Fruit fly (Drosophila melanogaster) whole organism, embryonic: ENCODE results near the gene CG10376.
A peak's percentile ranks its signal among the peaks of the same experiment; 100 is the strongest.

Experiments used
- Ada2b ChIP-seq: fragments of 200-800 bp; sonication (Bioruptor generic); IDR thresholded peaks from 2 replicates; pipeline ENCODE4 v1.3.6; 2022; ENCODE audit warnings: missing biosample characterization, missing genetic modification characterization
- Adf1 ChIP-seq: fragments of 200-800 bp; sonication (Bioruptor generic); IDR thresholded peaks from 2 replicates; pipeline ENCODE4 v1.3.6; 2022; ENCODE audit warnings: missing biosample characterization, missing genetic modification characterization
- Aef1 ChIP-seq: fragments of 200-800 bp; sonication (Bioruptor generic); IDR thresholded peaks from 3 replicates; pipeline ENCODE4 v1.3.6; 2022; ENCODE audit warnings: missing biosample characterization, missing genetic modification characterization
- B-H1 ChIP-seq: fragments of 200-800 bp; sonication (Bioruptor generic); IDR thresholded peaks from 3 replicates; pipeline ENCODE4 v1.3.6; 2022; ENCODE audit warnings: missing biosample characterization, missing genetic modification characterization
- CG10209 ChIP-seq: fragments of 200-800 bp; sonication (Bioruptor generic); optimal IDR thresholded peaks from 3 replicates; lab custom pipeline; 2017; ENCODE audit warnings: missing biosample characterization, mild to moderate bottlenecking, missing genetic modification characterization, missing genetic modification reagents
- CG10321 ChIP-seq: fragments of 200-800 bp; sonication (Bioruptor generic); IDR thresholded peaks from 2 replicates; pipeline ENCODE4 v1.3.6; 2022; ENCODE audit warnings: missing biosample characterization, missing genetic modification characterization
- CG10979 ChIP-seq: fragments of 200-800 bp; sonication (Bioruptor generic); optimal IDR thresholded peaks from 2 replicates; lab custom pipeline; 2018; ENCODE audit warnings: missing biosample characterization, mild to moderate bottlenecking, missing genetic modification characterization, moderate library complexity
- CG12942 ChIP-seq: fragments of 200-800 bp; sonication (Bioruptor generic); optimal IDR thresholded peaks from 3 replicates; lab custom pipeline; 2016; ENCODE audit warnings: missing biosample characterization, missing genetic modification characterization
- CG14667 ChIP-seq: fragments of 200-800 bp; sonication (Bioruptor generic); IDR thresholded peaks from 2 replicates; pipeline ENCODE4 v1.3.6; 2022; ENCODE audit warnings: missing biosample characterization, missing genetic modification characterization
- CG1529 ChIP-seq: fragments of 200-800 bp; sonication (Bioruptor generic); optimal IDR thresholded peaks from 3 replicates; lab custom pipeline; 2018; ENCODE audit warnings: missing biosample characterization, missing genetic modification characterization
- CG17385 ChIP-seq: fragments of 200-800 bp; sonication (Bioruptor generic); optimal IDR thresholded peaks from 3 replicates; lab custom pipeline; 2018; ENCODE audit warnings: missing biosample characterization, mild to moderate bottlenecking, missing genetic modification characterization
- CG2120 ChIP-seq: fragments of 200-800 bp; sonication (Bioruptor generic); optimal IDR thresholded peaks from 3 replicates; lab custom pipeline; 2016; ENCODE audit warnings: missing biosample characterization, missing genetic modification characterization
- CG2712 ChIP-seq: fragments of 200-800 bp; optimal IDR thresholded peaks from 3 replicates; lab custom pipeline; 2019; ENCODE audit warnings: missing biosample characterization, mild to moderate bottlenecking, missing genetic modification characterization, moderate library complexity
- CG30403 ChIP-seq: fragments of 200-800 bp; sonication (Bioruptor generic); optimal IDR thresholded peaks from 3 replicates; lab custom pipeline; 2016; ENCODE audit warnings: missing biosample characterization, missing genetic modification characterization
- CG3726 ChIP-seq: fragments of 200-800 bp; sonication (Bioruptor generic); IDR thresholded peaks from 3 replicates; pipeline ENCODE4, ENCODE4 v1.3.6; 2022; ENCODE audit warnings: missing biosample characterization, missing genetic modification characterization
- CG6689 ChIP-seq: fragments of 200-800 bp; sonication (Bioruptor generic); IDR thresholded peaks from 2 replicates; pipeline ENCODE4 v1.3.6; 2022; ENCODE audit warnings: missing biosample characterization, missing genetic modification characterization
- CG7556 ChIP-seq: fragments of 200-800 bp; sonication (Bioruptor generic); optimal IDR thresholded peaks from 2 replicates; lab custom pipeline; 2017; ENCODE audit warnings: missing biosample characterization, mild to moderate bottlenecking, missing genetic modification characterization
- CG9609 ChIP-seq: fragments of 200-800 bp; sonication (Bioruptor generic); optimal IDR thresholded peaks from 3 replicates; lab custom pipeline; 2016; ENCODE audit warnings: missing biosample characterization, missing genetic modification characterization
- Camta ChIP-seq: fragments of 200-800 bp; sonication (Bioruptor generic); optimal IDR thresholded peaks from 2 replicates; lab custom pipeline; 2016; ENCODE audit warnings: missing biosample characterization, missing genetic modification characterization
- Dp ChIP-seq: fragments of 200-800 bp; sonication (Bioruptor generic); optimal IDR thresholded peaks from 2 replicates; lab custom pipeline; 2018; ENCODE audit warnings: missing biosample characterization, mild to moderate bottlenecking, missing genetic modification characterization, moderate library complexity
- Ets65A ChIP-seq: fragments of 200-800 bp; sonication (Bioruptor generic); peaks from one replicate; lab custom pipeline; 2016; ENCODE audit warnings: missing biosample characterization, missing genetic modification characterization
- Fer3 ChIP-seq: fragments of 200-800 bp; sonication (Bioruptor generic); optimal IDR thresholded peaks from 2 replicates; lab custom pipeline; 2018; ENCODE audit warnings: missing biosample characterization, mild to moderate bottlenecking, missing genetic modification characterization, moderate library complexity
- H2.0 ChIP-seq: fragments of 200-800 bp; sonication (Bioruptor generic); IDR thresholded peaks from 2 replicates; pipeline ENCODE4 v1.3.6; 2022; ENCODE audit warnings: missing biosample characterization, missing genetic modification characterization
- HLH3B ChIP-seq: fragments of 200-800 bp; sonication (Bioruptor generic); IDR thresholded peaks from 2 replicates; pipeline ENCODE4 v1.3.6; 2022; ENCODE audit warnings: missing biosample characterization, missing genetic modification characterization
- Hmr ChIP-seq: fragments of 200-800 bp; sonication (Bioruptor generic); optimal IDR thresholded peaks from 3 replicates; lab custom pipeline; 2017; ENCODE audit warnings: mild to moderate bottlenecking, missing biosample characterization, missing genetic modification reagents, missing genetic modification characterization
- Mad ChIP-seq: fragments of 200-800 bp; sonication (Bioruptor generic); optimal IDR thresholded peaks from 2 replicates; lab custom pipeline; 2016; ENCODE audit warnings: missing biosample characterization, missing genetic modification characterization
- Oaz ChIP-seq: fragments of 200-800 bp; sonication (Bioruptor generic); IDR thresholded peaks from 2 replicates; pipeline ENCODE4 v1.3.6; 2022; ENCODE audit warnings: missing biosample characterization, missing genetic modification characterization
- Oli ChIP-seq: fragments of 200-800 bp; sonication (Bioruptor generic); optimal IDR thresholded peaks from 2 replicates; lab custom pipeline; 2018; ENCODE audit warnings: missing biosample characterization, mild to moderate bottlenecking, missing genetic modification characterization, moderate library complexity
- PHDP ChIP-seq: fragments of 200-800 bp; sonication (Bioruptor generic); optimal IDR thresholded peaks from 3 replicates; lab custom pipeline; 2018; ENCODE audit warnings: missing biosample characterization, mild to moderate bottlenecking, missing genetic modification characterization, moderate library complexity
- Poxn ChIP-seq: fragments of 200-800 bp; sonication (Bioruptor generic); IDR thresholded peaks from 2 replicates; pipeline ENCODE4 v1.3.6; 2022; ENCODE audit warnings: missing biosample characterization, missing genetic modification characterization
- Stat92E ChIP-seq, 3 experiments: fragments of >200 bp in 2 of 3; fragments of 200-800 bp in 1 of 3; sonication (Bioruptor generic) in 1 of 3; optimal IDR thresholded peaks; 2 replicates each; lab custom pipeline; 2017 to 2019; ENCODE audit warnings: missing biosample characterization in 3 of 3, missing genetic modification characterization in 3 of 3, mild to moderate bottlenecking in 1 of 3, moderate library complexity in 1 of 3
- Taf1 ChIP-seq: fragments of 200-800 bp; sonication (Bioruptor generic); IDR thresholded peaks from 2 replicates; pipeline ENCODE4 v1.3.6; 2022; ENCODE audit warnings: missing biosample characterization, missing genetic modification characterization
- bigmax ChIP-seq: fragments of 200-800 bp; sonication (Bioruptor generic); optimal IDR thresholded peaks from 2 replicates; lab custom pipeline; 2018; ENCODE audit warnings: missing biosample characterization, mild to moderate bottlenecking, missing genetic modification characterization
- ci ChIP-seq: fragments of 200-800 bp; sonication (Bioruptor generic); IDR thresholded peaks from 3 replicates; pipeline ENCODE4 v1.3.6; 2022; ENCODE audit warnings: missing biosample characterization, missing genetic modification characterization
- corto ChIP-seq: fragments of 200-800 bp; sonication (Bioruptor generic); optimal IDR thresholded peaks from 2 replicates; lab custom pipeline; 2016; ENCODE audit warnings: missing biosample characterization, mild to moderate bottlenecking, missing genetic modification characterization, moderate library complexity
- cwo ChIP-seq: fragments of 200-800 bp; sonication (Bioruptor generic); optimal IDR thresholded peaks from 3 replicates; lab custom pipeline; 2017; ENCODE audit warnings: missing biosample characterization, missing genetic modification characterization, mild to moderate bottlenecking, moderate library complexity, missing genetic modification reagents
- dpn ChIP-seq, 2 experiments: fragments of 200-800 bp; sonication (Bioruptor generic); optimal IDR thresholded peaks; 3 replicates each; lab custom pipeline; 2016; ENCODE audit warnings: missing biosample characterization in 2 of 2, missing genetic modification characterization in 2 of 2
- dysf ChIP-seq: fragments of 200-800 bp; sonication (Bioruptor generic); IDR thresholded peaks from 3 replicates; pipeline ENCODE4 v1.3.6; 2022; ENCODE audit warnings: missing biosample characterization, missing genetic modification characterization
- esg ChIP-seq: fragments of 200-800 bp; sonication (Bioruptor generic); conservative IDR thresholded peaks from 2 replicates; pipeline ENCODE4 v1.3.6; 2022; ENCODE audit warnings: missing biosample characterization, missing genetic modification characterization
- fd3F ChIP-seq: fragments of 200-800 bp; sonication (Bioruptor generic); optimal IDR thresholded peaks from 2 replicates; lab custom pipeline; 2018; ENCODE audit warnings: missing biosample characterization, mild to moderate bottlenecking, missing genetic modification characterization, moderate library complexity
- grau ChIP-seq: fragments of 200-800 bp; optimal IDR thresholded peaks from 3 replicates; lab custom pipeline; 2019; ENCODE audit warnings: missing biosample characterization, mild to moderate bottlenecking, missing genetic modification characterization, moderate library complexity
- lmd ChIP-seq: fragments of 200-800 bp; sonication (Bioruptor generic); IDR thresholded peaks from 2 replicates; pipeline ENCODE4 v1.3.6; 2022; ENCODE audit warnings: missing biosample characterization, missing genetic modification characterization
- mam ChIP-seq: fragments of 200-800 bp; sonication (Bioruptor generic); optimal IDR thresholded peaks from 3 replicates; lab custom pipeline; 2016; ENCODE audit warnings: missing biosample characterization, missing genetic modification characterization
- sens ChIP-seq: fragments of 200-800 bp; sonication (Bioruptor generic); peaks from one replicate; lab custom pipeline; 2016; ENCODE audit warnings: missing biosample characterization, missing genetic modification characterization
- sens-2 ChIP-seq: fragments of 200-800 bp; sonication (Bioruptor generic); IDR thresholded peaks from 2 replicates; pipeline ENCODE4 v1.3.6; 2022; ENCODE audit warnings: missing biosample characterization, missing genetic modification characterization
- slbo ChIP-seq: fragments of 200-800 bp; sonication (Bioruptor generic); IDR thresholded peaks from 2 replicates; pipeline ENCODE4 v1.3.6; 2022; ENCODE audit warnings: missing biosample characterization, missing genetic modification characterization
- tgo ChIP-seq: fragments of 200-800 bp; sonication (Bioruptor generic); IDR thresholded peaks from 3 replicates; pipeline ENCODE4 v1.3.6; 2022; ENCODE audit warnings: missing biosample characterization, missing genetic modification characterization
- tio ChIP-seq: fragments of 200-800 bp; sonication (Bioruptor generic); optimal IDR thresholded peaks from 2 replicates; lab custom pipeline; 2017; ENCODE audit warnings: missing biosample characterization, missing genetic modification characterization, inconsistent platforms
- vvl ChIP-seq: fragments of 200-800 bp; sonication (Bioruptor generic); IDR thresholded peaks from 2 replicates; pipeline ENCODE4 v1.3.6; 2022; ENCODE audit warnings: missing biosample characterization, missing genetic modification characterization
- zfh1 ChIP-seq: fragments of 200-800 bp; sonication (Bioruptor generic); IDR thresholded peaks from 3 replicates; pipeline ENCODE4 v1.3.6; 2022; ENCODE audit warnings: missing biosample characterization, missing genetic modification characterization

Gene CG10376

dm6 chr2L:18694724-18695105 lies 8.2 kb downstream of the CG10376 start (continued):
- TF ChIP-seq lmd (GFP tag; lab: Robert Waterston, UW) (0 out of 2 replicates have a peak, but pooled peaks have one; percentile 36), slbo (GFP tag; lab: Robert Waterston, UW) (peak; percentile 75), Fer3 (tag; lab: Kevin White, UChicago) (no peak), tio (GFP tag; lab: Kevin White, UChicago) (peak; percentile 30), Stat92E (GFP tag; optimal IDR thresholded peaks at IDR 0.05; lab: Kevin White, UChicago) (no peak), Hmr (GFP tag; lab: Kevin White, UChicago) (peak; percentile 16), mam (GFP tag; lab: Kevin White, UChicago) (peak; percentile 6), CG3726 (GFP tag; lab: Robert Waterston, UW) (no peak), CG30403 (GFP tag; lab: Kevin White, UChicago) (peak; percentile 3), CG2712 (tag; lab: Kevin White, UChicago) (peak; percentile 29), sens (GFP tag; lab: Kevin White, UChicago) (peak; percentile 89), vvl (peak; percentile 33; the same call in 1 of the 2 replicates), Oli (tag; lab: Kevin White, UChicago) (peak; percentile 31), bigmax (GFP tag; lab: Kevin White, UChicago) (no peak), Camta (GFP tag; lab: Kevin White, UChicago) (peak; percentile 13), Taf1 (GFP tag; lab: Robert Waterston, UW) (0 out of 2 replicates have a peak, but pooled peaks have one; percentile 22), Oaz (GFP tag; lab: Robert Waterston, UW) (peak; percentile 49; the same call in 1 of the 2 replicates), CG10979 (tag; lab: Kevin White, UChicago) (peak; percentile 8), fd3F (GFP tag; lab: Kevin White, UChicago) (peak; percentile 3), tgo (GFP tag; lab: Robert Waterston, UW) (peak; percentile 53; the same call in 2 of the 3 replicates), ci (GFP tag; lab: Robert Waterston, UW) (0 out of 3 replicates have a peak, but pooled peaks have one; percentile 39), CG17385 (GFP tag; lab: Kevin White, UChicago) (peak; percentile 18), CG10321 (0 out of 2 replicates have a peak, but pooled peaks have one; percentile 5), grau (tag; lab: Kevin White, UChicago) (peak; percentile 14), cwo (no peak), Dp (GFP tag; lab: Kevin White, UChicago) (no peak), corto (GFP tag; lab: Kevin White, UChicago) (no peak), HLH3B (GFP tag; lab: Robert Waterston, UW) (0 out of 2 replicates have a peak, but pooled peaks have one; percentile 19), zfh1 (GFP tag; lab: Robert Waterston, UW) (peak; percentile 48; the same call in 1 of the 3 replicates), CG7556 (GFP tag; lab: Kevin White, UChicago) (peak; percentile 24), CG12942 (GFP tag; lab: Kevin White, UChicago) (peak; percentile 19), Adf1 (GFP tag; lab: Robert Waterston, UW) (0 out of 2 replicates have a peak, but pooled peaks have one; percentile 4), dysf (GFP tag; lab: Robert Waterston, UW) (peak; percentile 63; the same call in 2 of the 3 replicates), CG2120 (no peak), PHDP (peak; percentile 51), Poxn (no peak), CG6689 (peak; percentile 50), B-H1 (GFP tag; lab: Robert Waterston, UW) (0 out of 3 replicates have a peak, but pooled peaks have one; percentile 22), H2.0 (GFP tag; lab: Robert Waterston, UW) (0 out of 2 replicates have a peak, but pooled peaks have one; percentile 27), Mad (GFP tag; lab: Kevin White, UChicago) (peak; percentile 11), Ets65A (GFP tag; lab: Kevin White, UChicago) (peak; percentile 88), sens-2 (GFP tag; lab: Robert Waterston, UW) (peak; percentile 20; the same call in 1 of the 2 replicates), Ada2b (GFP tag; lab: Robert Waterston, UW) (peak; percentile 48; the same call in 1 of the 2 replicates), Aef1 (peak; percentile 39; the same call in 2 of the 3 replicates), CG14667 (GFP tag; lab: Robert Waterston, UW) (0 out of 2 replicates have a peak, but pooled peaks have one; percentile 16), esg (0 out of 2 replicates have a peak, but pooled peaks have one; percentile 18), dpn (GFP tag; optimal IDR thresholded peaks at IDR 0.05; lab: Kevin White, UChicago) (peak in 1 of 2 experiments; percentile 31), CG1529 (GFP tag; lab: Kevin White, UChicago) (no peak), CG9609 (GFP tag; lab: Kevin White, UChicago) (peak; percentile 6), CG10209 (GFP tag; lab: Kevin White, UChicago) (peak; percentile 4)
